Fruit fly (Drosophila melanogaster): ENCODE data around the gene CG42526.

- TF ChIP-seq Eip78C (GFP tag) (peak; percentile 89), CG6854 (GFP tag; optimal IDR thresholded peaks at IDR 0.05) (peak; percentile 22), Sox102F (GFP tag; optimal IDR thresholded peaks at IDR 0.05) (no peak), esn (GFP tag; optimal IDR thresholded peaks at IDR 0.05) (peak; percentile 75), Eip75B (GFP tag; optimal IDR thresholded peaks at IDR 0.05) (peak; percentile 72), CG3032 (tag; optimal IDR thresholded peaks at IDR 0.05) (peak; percentile 70), CG16779 (tag; optimal IDR thresholded peaks at IDR 0.05) (no peak), Hr38 (GFP tag; optimal IDR thresholded peaks at IDR 0.05) (no peak), svp (GFP tag) (peak; percentile 84)
These were observed 16.4 kb upstream of the CG42526 start, which contains the start of the genes CG3448 and ghi for dm6 chr3L:9451522-9452118.

Data from whole organism, prepupa.